Worm (Caenorhabditis elegans) whole organism, dauer: ENCODE data around the gene knl-3.

Experiments
- unc-62 ChIP-seq: sonication (generic microtip); optimal IDR thresholded peaks from 2 replicates; lab custom pipeline; 2017; ENCODE audit warnings: missing biosample characterization, missing genetic modification reagents, missing genetic modification characterization

The knl-3 gene

ce11 chrV:1871768-1872296, 2.8 kb downstream of the knl-3 start, which contains the start of the genes T10B5.4 and cct-7:
Gene T10B5.4 (minus strand): TSS chrV:1871807.
Gene cct-7 (plus strand): TSS chrV:1872246.
- no peak for TF ChIP-seq unc-62 (GFP tag; lab: Kevin White, UChicago)

ce11 chrV:1874827-1875226, 5.8 kb downstream of the knl-3 start:
- TF ChIP-seq unc-62 (GFP tag; lab: Kevin White, UChicago), result no peak

ce11 chrV:1875497-1875988, 6.5 kb downstream of the knl-3 start:
- no peak for TF ChIP-seq unc-62 (GFP tag; lab: Kevin White, UChicago)

ce11 chrV:1878030-1878429, 9.0 kb downstream of the knl-3 start:
- TF ChIP-seq unc-62 (GFP tag; lab: Kevin White, UChicago), result no peak

- no peak for TF ChIP-seq unc-62 (GFP tag; lab: Kevin White, UChicago)
These were observed 14.1 kb downstream of the knl-3 start for ce11 chrV:1883131-1883530.

- TF ChIP-seq unc-62 (GFP tag; lab: Kevin White, UChicago), result no peak
These were observed 18.0 kb downstream of the knl-3 start for ce11 chrV:1886997-1887396.

- TF ChIP-seq unc-62 (GFP tag; lab: Kevin White, UChicago), result no peak
These were observed 19.3 kb downstream of the knl-3 start for ce11 chrV:1888299-1888698.

- TF ChIP-seq unc-62 (GFP tag; lab: Kevin White, UChicago), result no peak
These were observed 21.0 kb downstream of the knl-3 start for ce11 chrV:1889996-1890395.

ce11 chrV:1892567-1893277, 23.7 kb downstream of the knl-3 start, which contains the start of gene zig-11:
Gene zig-11 (minus strand): TSS chrV:1892939.
- TF ChIP-seq unc-62 (GFP tag; lab: Kevin White, UChicago), result no peak

- no peak for TF ChIP-seq unc-62 (GFP tag; lab: Kevin White, UChicago)
These were observed 26.5 kb downstream of the knl-3 start, which contains the start of gene nphp-2 for ce11 chrV:1895483-1895882. Gene nphp-2 (plus strand): TSS chrV:1895783.

ce11 chrV:1907350-1907749, 38.3 kb downstream of the knl-3 start, which contains the start of gene Y32G9A.5:
Gene Y32G9A.5 (plus strand): TSS chrV:1907650.
- no peak for TF ChIP-seq unc-62 (GFP tag; lab: Kevin White, UChicago)

- no peak for TF ChIP-seq unc-62 (GFP tag; lab: Kevin White, UChicago)
These were observed 39.5 kb downstream of the knl-3 start, which contains the start of gene srp-3 for ce11 chrV:1908542-1908941. Gene srp-3 (plus strand): TSS chrV:1908842.

- TF ChIP-seq unc-62 (GFP tag; lab: Kevin White, UChicago), result no peak
These were observed 42.1 kb downstream of the knl-3 start, which contains the start of gene Y32G9A.3 for ce11 chrV:1911102-1911501. Gene Y32G9A.3 (plus strand): TSS chrV:1911402.

ce11 chrV:1918030-1918559, 49.1 kb downstream of the knl-3 start, which contains the start of gene Y32G9A.2:
Gene Y32G9A.2 (plus strand): TSS chrV:1918509.
- no peak for TF ChIP-seq unc-62 (GFP tag; lab: Kevin White, UChicago)

- no peak for TF ChIP-seq unc-62 (GFP tag; lab: Kevin White, UChicago)
These were observed 51.1 kb downstream of the knl-3 start, which contains the start of gene Y32G9A.12 for ce11 chrV:1920105-1920504. Gene Y32G9A.12 (minus strand): TSS chrV:1920205.
